5 fruit fly cellular contexts compared by ENCODE assay signal in the genomic region with DNA sequence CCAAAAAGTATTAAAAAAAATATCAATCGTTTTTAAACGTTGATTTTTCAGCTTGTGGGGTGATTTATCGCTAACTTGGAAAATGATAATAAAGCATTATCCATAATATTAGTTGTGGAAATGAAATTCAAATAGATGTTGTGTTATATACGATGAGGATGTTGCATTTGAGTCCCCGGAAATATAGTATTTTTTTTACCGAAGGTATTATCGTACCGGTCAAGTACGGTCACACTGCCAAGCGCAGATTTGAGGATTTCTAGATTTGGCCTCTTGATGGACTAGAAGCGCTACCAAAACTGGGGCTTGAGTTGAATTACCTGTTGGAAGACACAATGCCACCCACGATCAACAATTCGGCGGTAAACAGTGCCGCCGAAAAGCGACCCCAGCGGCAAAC.
A peak's percentile ranks its signal among the peaks of the same experiment; 100 is the strongest.
TF ChIP-seq lines count a peak whose summit lies in the region.

No protein-coding gene starts in this region.

- no peak for TF ChIP-seq CTCF in whole organism, embryonic (GFP tag; optimal IDR thresholded peaks at IDR 0.05; lab: Kevin White, UChicago)

TF ChIP-seq in whole organism, adult, 20 proteins besides CTCF, POLR2A, EP300 and RAD21:
- peak; percentile 49 for TF ChIP-seq bab1 (GFP tag; optimal IDR thresholded peaks at IDR 0.05; lab: Kevin White, UChicago)
- no peak for TF ChIP-seq tj (GFP tag; optimal IDR thresholded peaks at IDR 0.05; lab: Kevin White, UChicago)
- TF ChIP-seq kay (GFP tag; lab: Kevin White, UChicago; ENCODE audit: borderline replicate concordance) = peak; percentile 48

TF ChIP-seq in whole organism, embryonic, 481 proteins besides CTCF, POLR2A, EP300 and RAD21 (continues in another document):
- TF ChIP-seq crol (GFP tag; IDR thresholded peaks at IDR 0.05; lab: Robert Waterston, UW) = no peak
- TF ChIP-seq CG6254 (GFP tag; optimal IDR thresholded peaks at IDR 0.05; lab: Kevin White, UChicago) = no peak
- TF ChIP-seq CG13424 (tag; optimal IDR thresholded peaks at IDR 0.05; lab: Kevin White, UChicago) = peak; percentile 49
- TF ChIP-seq CG1647 (GFP tag; optimal IDR thresholded peaks at IDR 0.05; lab: Kevin White, UChicago) = no peak
- TF ChIP-seq Adf1 (GFP tag; IDR thresholded peaks at IDR 0.05; lab: Robert Waterston, UW) = no peak
- TF ChIP-seq CG3847 (GFP tag; IDR thresholded peaks at IDR 0.05; lab: Robert Waterston, UW) = 0 out of 2 replicates have a peak, but pooled peaks have one; percentile 29
- TF ChIP-seq ttk (GFP tag; IDR thresholded peaks at IDR 0.05; lab: Robert Waterston, UW) = no peak
- TF ChIP-seq CG7963 (GFP tag; IDR thresholded peaks at IDR 0.05; lab: Robert Waterston, UW; ENCODE audit: partially characterized antibody) = no peak
- TF ChIP-seq CG12071 (GFP tag; optimal IDR thresholded peaks at IDR 0.05; lab: Kevin White, UChicago) = no peak
- TF ChIP-seq CG10654 (GFP tag; optimal IDR thresholded peaks at IDR 0.05; lab: Kevin White, UChicago) = no peak
- TF ChIP-seq CoRest (tag; optimal IDR thresholded peaks at IDR 0.05; lab: Kevin White, UChicago) = peak; percentile 56
- TF ChIP-seq yki (optimal IDR thresholded peaks at IDR 0.05; lab: Kevin White, UChicago) = no peak
- TF ChIP-seq trh (GFP tag; optimal IDR thresholded peaks at IDR 0.05; lab: Kevin White, UChicago) = no peak
- no peak for TF ChIP-seq CG10959 (GFP tag; IDR thresholded peaks at IDR 0.05; lab: Robert Waterston, UW)
- TF ChIP-seq Six4 (GFP tag; optimal IDR thresholded peaks at IDR 0.05; lab: Kevin White, UChicago) = no peak
- TF ChIP-seq CG9817 (tag; optimal IDR thresholded peaks at IDR 0.05; lab: Kevin White, UChicago) = peak; percentile 54
- TF ChIP-seq CG32767 (GFP tag; IDR thresholded peaks at IDR 0.05; lab: Robert Waterston, UW) = no peak
- peak; percentile 17 for TF ChIP-seq Dip3 (GFP tag; optimal IDR thresholded peaks at IDR 0.05; lab: Kevin White, UChicago)
- peak; percentile 58 for TF ChIP-seq trem (tag; optimal IDR thresholded peaks at IDR 0.05; lab: Kevin White, UChicago)
- peak; percentile 56 for TF ChIP-seq CG12659 (GFP tag; optimal IDR thresholded peaks at IDR 0.05; lab: Kevin White, UChicago)
- TF ChIP-seq CG6654 (GFP tag; optimal IDR thresholded peaks at IDR 0.05; lab: Kevin White, UChicago) = no peak

TF ChIP-seq in whole organism, prepupa, 60 proteins besides CTCF, POLR2A, EP300 and RAD21 (continues in another document):
- TF ChIP-seq Lpt (GFP tag; optimal IDR thresholded peaks at IDR 0.05; lab: Kevin White, UChicago) (no peak), CG8319 (GFP tag; optimal IDR thresholded peaks at IDR 0.05; lab: Kevin White, UChicago) (no peak), CG3032 (tag; optimal IDR thresholded peaks at IDR 0.05; lab: Kevin White, UChicago) (peak; percentile 44), salr (GFP tag; optimal IDR thresholded peaks at IDR 0.05; lab: Kevin White, UChicago) (no peak), CG10631 (GFP tag; optimal IDR thresholded peaks at IDR 0.05; lab: Kevin White, UChicago) (no peak), CG3919 (GFP tag; optimal IDR thresholded peaks at IDR 0.05; lab: Kevin White, UChicago) (no peak), Eip93F (GFP tag; optimal IDR thresholded peaks at IDR 0.05; lab: Kevin White, UChicago) (no peak), dsx (GFP tag; optimal IDR thresholded peaks at IDR 0.05; lab: Kevin White, UChicago; ENCODE audit: poor library complexity, severe bottlenecking) (no peak), Smox (GFP tag; optimal IDR thresholded peaks at IDR 0.05; lab: Kevin White, UChicago) (no peak), CG6792 (GFP tag; optimal IDR thresholded peaks at IDR 0.05; lab: Kevin White, UChicago) (no peak), acj6 (GFP tag; optimal IDR thresholded peaks at IDR 0.05; lab: Kevin White, UChicago) (peak; percentile 29), cyc (GFP tag; optimal IDR thresholded peaks at IDR 0.05; lab: Kevin White, UChicago) (peak; percentile 40), Blimp-1 (GFP tag; optimal IDR thresholded peaks at IDR 0.05; lab: Kevin White, UChicago) (no peak), CG31627 (GFP tag; optimal IDR thresholded peaks at IDR 0.05; lab: Kevin White, UChicago) (peak; percentile 47), CG8119 (GFP tag; IDR thresholded peaks at IDR 0.05; lab: Robert Waterston, UW) (no peak), CG32006 (GFP tag; optimal IDR thresholded peaks at IDR 0.05; lab: Kevin White, UChicago) (no peak), CG6854 (GFP tag; optimal IDR thresholded peaks at IDR 0.05; lab: Kevin White, UChicago) (no peak), CG15336 (GFP tag; IDR thresholded peaks at IDR 0.05; lab: Robert Waterston, UW) (peak; percentile 37; the same call in 1 of the 2 replicates), CG7368 (GFP tag; optimal IDR thresholded peaks at IDR 0.05; lab: Kevin White, UChicago) (no peak), CG6163 (GFP tag; IDR thresholded peaks at IDR 0.05; lab: Robert Waterston, UW) (peak; percentile 43; the same call in 2 of the 3 replicates), pdm3 (GFP tag; optimal IDR thresholded peaks at IDR 0.05; lab: Kevin White, UChicago) (no peak), CG6808 (GFP tag; optimal IDR thresholded peaks at IDR 0.05; lab: Kevin White, UChicago) (no peak)

TF ChIP-seq in whole organism, pupa, 21 proteins besides CTCF, POLR2A, EP300 and RAD21:
- 0 out of 2 replicates have a peak, but pooled peaks have one; percentile 12 for TF ChIP-seq CG32121 (GFP tag; IDR thresholded peaks at IDR 0.05; lab: Robert Waterston, UW)
- TF ChIP-seq CG4496 (GFP tag; IDR thresholded peaks at IDR 0.05; lab: Robert Waterston, UW) = peak; percentile 54; the same call in 1 of the 3 replicates
- TF ChIP-seq CG10348 (GFP tag; IDR thresholded peaks at IDR 0.05; lab: Robert Waterston, UW) = no peak
- peak; percentile 15; the same call in 1 of the 2 replicates for TF ChIP-seq Ets98B (GFP tag; IDR thresholded peaks at IDR 0.05; lab: Robert Waterston, UW)

TF ChIP-seq in whole organism, wandering third instar larva, 38 proteins besides CTCF, POLR2A, EP300 and RAD21:
- peak; percentile 20 for TF ChIP-seq fru (GFP tag; optimal IDR thresholded peaks at IDR 0.05; lab: Kevin White, UChicago)
- TF ChIP-seq N (GFP tag; optimal IDR thresholded peaks at IDR 0.05; lab: Kevin White, UChicago) = peak; percentile 51
- peak; percentile 16 for TF ChIP-seq CG9705 (GFP tag; optimal IDR thresholded peaks at IDR 0.05; lab: Kevin White, UChicago)
- TF ChIP-seq Sp1 (GFP tag; optimal IDR thresholded peaks at IDR 0.05; lab: Kevin White, UChicago) = no peak
- TF ChIP-seq br (GFP tag; optimal IDR thresholded peaks at IDR 0.05; lab: Kevin White, UChicago) = no peak
- TF ChIP-seq lola (GFP tag; optimal IDR thresholded peaks at IDR 0.05; lab: Kevin White, UChicago) = no peak
- TF ChIP-seq dmrt93B (GFP tag; optimal IDR thresholded peaks at IDR 0.05; lab: Kevin White, UChicago) = no peak
- peak; percentile 27 for TF ChIP-seq ey (GFP tag; optimal IDR thresholded peaks at IDR 0.05; lab: Kevin White, UChicago)
- TF ChIP-seq Hr78 (GFP tag; optimal IDR thresholded peaks at IDR 0.05; lab: Kevin White, UChicago) = peak; percentile 13
